Fruit fly (Drosophila melanogaster) whole organism, embryonic: ENCODE results near the gene glu.

Source experiments
- Adf1 ChIP-seq: fragments of 200-800 bp; sonication (Bioruptor generic); IDR thresholded peaks from 2 replicates; pipeline ENCODE4 v1.3.6; 2022; ENCODE audit warnings: missing biosample characterization, missing genetic modification characterization
- B-H2 ChIP-seq: fragments of 200-800 bp; sonication (Bioruptor generic); optimal IDR thresholded peaks from 2 replicates; lab custom pipeline; 2018; ENCODE audit warnings: missing biosample characterization, mild to moderate bottlenecking, missing genetic modification characterization
- Blimp-1 ChIP-seq: fragments of 200-800 bp; sonication (Bioruptor generic); optimal IDR thresholded peaks from 3 replicates; lab custom pipeline; 2018; ENCODE audit warnings: missing biosample characterization, missing genetic modification characterization, mild to moderate bottlenecking, moderate library complexity, missing genetic modification reagents
- CG10209 ChIP-seq: fragments of 200-800 bp; sonication (Bioruptor generic); optimal IDR thresholded peaks from 3 replicates; lab custom pipeline; 2017; ENCODE audit warnings: missing biosample characterization, mild to moderate bottlenecking, missing genetic modification characterization, missing genetic modification reagents
- CG10274 ChIP-seq: fragments of 200-800 bp; sonication (Bioruptor generic); optimal IDR thresholded peaks from 3 replicates; lab custom pipeline; 2017; ENCODE audit warnings: missing biosample characterization, mild to moderate bottlenecking, missing genetic modification characterization
- CG11093 ChIP-seq: fragments of 200-800 bp; sonication (Bioruptor generic); IDR thresholded peaks from 3 replicates; pipeline ENCODE4 v1.3.6; 2022; ENCODE audit warnings: missing biosample characterization, missing genetic modification characterization
- CG14441 ChIP-seq: fragments of 200-800 bp; sonication (Bioruptor generic); IDR thresholded peaks from 2 replicates; pipeline ENCODE4 v1.3.6; 2022; ENCODE audit warnings: missing biosample characterization, missing genetic modification characterization
- CG15514 ChIP-seq: fragments of 200-800 bp; sonication (Bioruptor generic); optimal IDR thresholded peaks from 3 replicates; lab custom pipeline; 2017; ENCODE audit warnings: missing biosample characterization, missing genetic modification characterization, mild to moderate bottlenecking, moderate library complexity, missing genetic modification reagents
- CG15601 ChIP-seq: fragments of 200-800 bp; sonication (Bioruptor generic); optimal IDR thresholded peaks from 3 replicates; lab custom pipeline; 2019; ENCODE audit warnings: missing biosample characterization, mild to moderate bottlenecking, missing genetic modification characterization, moderate library complexity
- CG17361 ChIP-seq: fragments of 200-800 bp; sonication (Bioruptor generic); IDR thresholded peaks from 3 replicates; pipeline ENCODE4 v1.3.6; 2022; ENCODE audit warnings: missing biosample characterization, missing genetic modification characterization
- CG17912 ChIP-seq: fragments of 200-800 bp; sonication (Bioruptor generic); optimal IDR thresholded peaks from 2 replicates; lab custom pipeline; 2018; ENCODE audit warnings: missing biosample characterization, mild to moderate bottlenecking, missing genetic modification characterization
- CG30431 ChIP-seq: fragments of 200-800 bp; sonication (Bioruptor generic); optimal IDR thresholded peaks from 2 replicates; lab custom pipeline; 2017; ENCODE audit warnings: missing biosample characterization, missing genetic modification characterization
- CG33557 ChIP-seq: fragments of 200-800 bp; sonication (Bioruptor generic); optimal IDR thresholded peaks from 2 replicates; lab custom pipeline; 2019; ENCODE audit warnings: missing biosample characterization, mild to moderate bottlenecking, missing genetic modification characterization, moderate library complexity
- CG34224 ChIP-seq: fragments of 200-800 bp; sonication (Bioruptor generic); IDR thresholded peaks from 3 replicates; pipeline ENCODE4 v1.3.6; 2022; ENCODE audit warnings: missing biosample characterization, missing genetic modification characterization; ENCODE audit not compliant: partially characterized antibody
- CG3995 ChIP-seq: fragments of 200-800 bp; sonication (Bioruptor generic); optimal IDR thresholded peaks from 3 replicates; lab custom pipeline; 2016; ENCODE audit warnings: missing biosample characterization, missing genetic modification characterization
- CG7786 ChIP-seq: fragments of 200-800 bp; sonication (Bioruptor generic); optimal IDR thresholded peaks from 2 replicates; lab custom pipeline; 2016; ENCODE audit warnings: missing biosample characterization, missing genetic modification characterization
- Drgx ChIP-seq: fragments of 200-800 bp; sonication (Bioruptor generic); IDR thresholded peaks from 2 replicates; pipeline ENCODE4 v1.3.6; 2022; ENCODE audit warnings: missing biosample characterization, missing genetic modification characterization
- Hey ChIP-seq: fragments of 200-800 bp; sonication (Bioruptor generic); optimal IDR thresholded peaks from 3 replicates; lab custom pipeline; 2018; ENCODE audit warnings: missing biosample characterization, mild to moderate bottlenecking, missing genetic modification characterization
- Lhr ChIP-seq: fragments of 200-800 bp; sonication (Bioruptor generic); optimal IDR thresholded peaks from 3 replicates; lab custom pipeline; 2017; ENCODE audit warnings: mild to moderate bottlenecking, missing biosample characterization, missing genetic modification reagents, missing genetic modification characterization
- Pdp1 ChIP-seq, 2 experiments: fragments of 200-800 bp; sonication (Bioruptor generic); optimal IDR thresholded peaks; 3 replicates each; lab custom pipeline; 2016; ENCODE audit warnings: missing biosample characterization in 2 of 2, missing genetic modification characterization in 2 of 2, mild to moderate bottlenecking in 1 of 2, moderate library complexity in 1 of 2
- Sin3A ChIP-seq: fragments of >200 bp; optimal IDR thresholded peaks from 2 replicates; lab custom pipeline; 2018
- Xrp1 ChIP-seq: fragments of 200-800 bp; sonication (Bioruptor generic); IDR thresholded peaks from 2 replicates; pipeline ENCODE4 v1.3.6; 2022; ENCODE audit warnings: missing biosample characterization, missing genetic modification characterization
- amos ChIP-seq: fragments of 200-800 bp; sonication (Bioruptor generic); IDR thresholded peaks from 2 replicates; pipeline ENCODE4 v1.3.6; 2022; ENCODE audit warnings: missing biosample characterization, missing genetic modification characterization; ENCODE audit not compliant: partially characterized antibody
- cas ChIP-seq: fragments of 200-800 bp; sonication (Bioruptor generic); IDR thresholded peaks from 2 replicates; pipeline ENCODE4 v1.3.6; 2022; ENCODE audit warnings: missing biosample characterization, missing genetic modification characterization
- cato ChIP-seq: fragments of 200-800 bp; sonication (Bioruptor generic); optimal IDR thresholded peaks from 2 replicates; lab custom pipeline; 2016; ENCODE audit warnings: missing biosample characterization, missing genetic modification characterization, borderline replicate concordance
- croc ChIP-seq: fragments of 200-800 bp; sonication (Bioruptor generic); conservative IDR thresholded peaks from 3 replicates; pipeline ENCODE4 v1.3.6; 2022; ENCODE audit warnings: missing biosample characterization, missing genetic modification characterization
- danr ChIP-seq: fragments of 200-800 bp; sonication (Bioruptor generic); IDR thresholded peaks from 2 replicates; pipeline ENCODE4 v1.3.6; 2022; ENCODE audit warnings: missing biosample characterization, missing genetic modification characterization
- fd64A ChIP-seq: fragments of 200-800 bp; sonication (Bioruptor generic); optimal IDR thresholded peaks from 3 replicates; lab custom pipeline; 2018; ENCODE audit warnings: missing biosample characterization, mild to moderate bottlenecking, missing genetic modification characterization
- ftz-f1 ChIP-seq: fragments of 200-800 bp; sonication (Bioruptor generic); optimal IDR thresholded peaks from 2 replicates; lab custom pipeline; 2016; ENCODE audit warnings: missing biosample characterization, missing genetic modification characterization
- fu2 ChIP-seq: fragments of 200-800 bp; sonication (Bioruptor generic); optimal IDR thresholded peaks from 2 replicates; lab custom pipeline; 2016; ENCODE audit warnings: missing biosample characterization, missing genetic modification characterization
- grau ChIP-seq: fragments of 200-800 bp; optimal IDR thresholded peaks from 3 replicates; lab custom pipeline; 2019; ENCODE audit warnings: missing biosample characterization, mild to moderate bottlenecking, missing genetic modification characterization, moderate library complexity
- kay ChIP-seq: fragments of 200-800 bp; sonication (Bioruptor generic); optimal IDR thresholded peaks from 2 replicates; lab custom pipeline; 2016; ENCODE audit warnings: missing biosample characterization, missing genetic modification characterization
- kni ChIP-seq: fragments of 200-800 bp; sonication (Bioruptor generic); optimal IDR thresholded peaks from 3 replicates; lab custom pipeline; 2017; ENCODE audit warnings: mild to moderate bottlenecking, missing biosample characterization, missing genetic modification reagents, missing genetic modification characterization
- lbe ChIP-seq: fragments of 200-800 bp; sonication (Bioruptor generic); optimal IDR thresholded peaks from 2 replicates; lab custom pipeline; 2016; ENCODE audit warnings: missing biosample characterization, mild to moderate bottlenecking, missing genetic modification characterization
- lmd ChIP-seq: fragments of 200-800 bp; sonication (Bioruptor generic); IDR thresholded peaks from 2 replicates; pipeline ENCODE4 v1.3.6; 2022; ENCODE audit warnings: missing biosample characterization, missing genetic modification characterization
- nau ChIP-seq: fragments of 200-800 bp; sonication (Bioruptor generic); optimal IDR thresholded peaks from 3 replicates; lab custom pipeline; 2017; ENCODE audit warnings: missing biosample characterization, mild to moderate bottlenecking, missing genetic modification characterization, missing genetic modification reagents
- p53 ChIP-seq: fragments of 200-800 bp; sonication (Bioruptor generic); optimal IDR thresholded peaks from 2 replicates; lab custom pipeline; 2016; ENCODE audit warnings: missing biosample characterization, missing genetic modification characterization
- peb ChIP-seq: fragments of 200-800 bp; sonication (Bioruptor generic); IDR thresholded peaks from 2 replicates; pipeline ENCODE4 v1.3.6; 2022; ENCODE audit warnings: missing biosample characterization, missing genetic modification characterization
- pfk ChIP-seq: fragments of 200-800 bp; sonication (Bioruptor generic); optimal IDR thresholded peaks from 2 replicates; lab custom pipeline; 2018; ENCODE audit warnings: missing biosample characterization, mild to moderate bottlenecking, missing genetic modification characterization, moderate library complexity
- ro ChIP-seq: fragments of 200-800 bp; sonication (Bioruptor generic); IDR thresholded peaks from 2 replicates; pipeline ENCODE4 v1.3.6; 2022; ENCODE audit warnings: missing biosample characterization, missing genetic modification characterization
- run ChIP-seq: fragments of 200-800 bp; sonication (Bioruptor generic); optimal IDR thresholded peaks from 3 replicates; lab custom pipeline; 2018; ENCODE audit warnings: missing biosample characterization, mild to moderate bottlenecking, missing genetic modification characterization
- sd ChIP-seq: fragments of 200-800 bp; sonication (Bioruptor generic); optimal IDR thresholded peaks from 3 replicates; lab custom pipeline; 2018; ENCODE audit warnings: missing biosample characterization, mild to moderate bottlenecking, missing genetic modification characterization, moderate library complexity
- sna ChIP-seq: fragments of 200-800 bp; sonication (Bioruptor generic); IDR thresholded peaks from 2 replicates; pipeline ENCODE4 v1.3.6; 2022; ENCODE audit warnings: missing biosample characterization, missing genetic modification characterization; ENCODE audit not compliant: partially characterized antibody
- sug ChIP-seq: fragments of 200-800 bp; optimal IDR thresholded peaks from 2 replicates; lab custom pipeline; 2019; ENCODE audit warnings: missing biosample characterization, mild to moderate bottlenecking, missing genetic modification characterization, moderate library complexity
- tll ChIP-seq, 2 experiments: fragments of 200-800 bp in 1 of 2; fragments of >200 bp in 1 of 2; sonication (Bioruptor generic) in 1 of 2; optimal IDR thresholded peaks; 2 replicates each; lab custom pipeline; 2017 to 2019; ENCODE audit warnings: missing biosample characterization in 2 of 2, missing genetic modification characterization in 2 of 2, mild to moderate bottlenecking in 1 of 2, moderate library complexity in 1 of 2
- vvl ChIP-seq: fragments of 200-800 bp; sonication (Bioruptor generic); IDR thresholded peaks from 2 replicates; pipeline ENCODE4 v1.3.6; 2022; ENCODE audit warnings: missing biosample characterization, missing genetic modification characterization
- zf30C ChIP-seq: fragments of 200-800 bp; sonication (Bioruptor generic); optimal IDR thresholded peaks from 3 replicates; lab custom pipeline; 2018; ENCODE audit warnings: missing biosample characterization, mild to moderate bottlenecking, missing genetic modification characterization
- zfh2 ChIP-seq: fragments of 200-800 bp; sonication (Bioruptor generic); optimal IDR thresholded peaks from 2 replicates; lab custom pipeline; 2016; ENCODE audit warnings: missing biosample characterization, missing genetic modification characterization

Gene glu

DNA sequence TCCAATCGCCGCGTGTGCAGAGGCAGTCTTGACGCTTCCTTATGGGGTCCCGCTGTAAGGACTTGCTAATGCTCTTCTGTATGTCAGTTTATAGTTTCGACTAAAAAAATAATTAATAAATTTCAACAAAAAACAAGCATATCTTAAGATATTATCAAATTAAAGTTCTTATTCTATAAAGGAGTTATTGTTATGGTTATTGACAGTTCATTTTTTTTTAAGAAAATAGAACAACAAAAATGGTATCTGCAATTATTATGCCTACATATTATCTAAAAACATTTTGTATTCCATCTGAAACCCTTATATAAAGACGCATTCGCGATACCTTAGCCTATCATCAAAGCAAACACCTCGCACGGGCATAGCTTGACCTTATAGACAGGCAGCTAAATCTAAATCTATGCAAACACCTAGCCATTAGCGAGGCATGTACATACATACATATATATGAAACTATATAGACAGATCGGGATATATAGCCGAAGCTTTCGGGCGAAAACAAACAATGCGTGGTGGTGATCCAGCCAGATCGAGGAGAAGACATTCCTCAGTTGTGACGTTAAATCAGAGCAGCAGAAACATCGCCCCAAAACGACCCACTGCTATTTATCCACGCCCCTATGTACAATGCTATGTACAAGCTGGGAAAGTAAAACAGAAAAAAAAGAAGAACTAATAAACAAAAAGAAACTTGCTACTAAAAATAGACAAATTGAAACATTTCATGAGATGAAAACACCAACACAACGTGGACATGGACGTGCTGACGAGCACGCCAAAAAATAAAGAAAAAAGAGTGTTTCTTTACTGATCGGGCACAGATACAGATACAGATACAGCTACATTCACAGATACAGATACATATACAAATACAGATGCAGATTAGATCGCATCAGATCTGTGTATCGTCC lies 22.6 kb upstream of the glu start, which contains the start of gene ppk17 (continued):
- no peak for TF ChIP-seq Xrp1
- peak; percentile 85 for TF ChIP-seq sd
- no peak for TF ChIP-seq Adf1 (GFP tag; lab: Robert Waterston, UW)
- TF ChIP-seq sug (tag; lab: Kevin White, UChicago): no peak
- TF ChIP-seq nau (GFP tag; lab: Kevin White, UChicago): no peak
- TF ChIP-seq sna (GFP tag; lab: Robert Waterston, UW): no peak
- no peak for TF ChIP-seq CG33557 (GFP tag; lab: Kevin White, UChicago)
- no peak for TF ChIP-seq fd64A
- TF ChIP-seq Sin3A (lab: Kevin White, UChicago): no peak
- TF ChIP-seq Drgx: peak; percentile 35; the same call in 1 of the 2 replicates
- 0 out of 3 replicates have a peak, but pooled peaks have one; percentile 14 for TF ChIP-seq CG17361 (GFP tag; lab: Robert Waterston, UW)
- TF ChIP-seq CG15601: no peak
- TF ChIP-seq Lhr (GFP tag; lab: Kevin White, UChicago): no peak
- peak; percentile 4 for TF ChIP-seq grau (tag; lab: Kevin White, UChicago)
- no peak for TF ChIP-seq danr (GFP tag; lab: Robert Waterston, UW)
- no peak for TF ChIP-seq kay (GFP tag; lab: Kevin White, UChicago)

DNA sequence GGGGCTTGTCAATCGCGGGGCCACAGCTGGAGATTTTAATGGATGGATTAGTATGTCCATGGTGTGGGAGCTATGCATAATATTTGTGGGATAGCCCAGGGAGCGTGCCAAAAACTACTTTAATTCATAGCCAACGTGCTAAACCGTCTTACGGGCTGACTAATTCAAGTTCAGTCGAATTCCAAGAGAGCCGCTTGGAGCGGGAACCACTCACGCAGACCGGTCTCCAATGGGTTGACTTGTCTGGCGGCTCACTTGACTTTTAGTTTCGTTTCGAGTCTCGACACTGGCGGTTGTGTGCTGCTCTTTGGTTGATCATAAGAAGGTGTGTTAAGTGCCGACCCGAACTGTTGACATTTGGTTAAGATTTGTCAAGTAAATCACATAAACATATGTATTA lies 15.9 kb upstream of the glu start, which contains the start of gene yellow-b:
yellow-b (plus strand) TSS at position 263 of the 400 bp plus-strand sequence.
- TF ChIP-seq Hey (tag; lab: Kevin White, UChicago) (no peak), CG14441 (GFP tag; lab: Robert Waterston, UW) (no peak), CG10209 (GFP tag; lab: Kevin White, UChicago) (no peak), kni (GFP tag; lab: Kevin White, UChicago) (no peak), CG3995 (no peak), CG15514 (no peak), vvl (GFP tag; lab: Robert Waterston, UW) (peak; percentile 53), ro (GFP tag; lab: Robert Waterston, UW) (no peak), CG10274 (GFP tag; lab: Kevin White, UChicago) (no peak), tll (GFP tag; optimal IDR thresholded peaks at IDR 0.05; lab: Kevin White, UChicago) (no peak), peb (GFP tag; lab: Robert Waterston, UW) (no peak), lmd (GFP tag; lab: Robert Waterston, UW) (no peak), p53 (GFP tag; lab: Kevin White, UChicago) (no peak), grau (tag; lab: Kevin White, UChicago) (no peak), lbe (GFP tag; lab: Kevin White, UChicago) (no peak), ftz-f1 (GFP tag; lab: Kevin White, UChicago) (no peak), CG30431 (no peak), pfk (GFP tag; lab: Kevin White, UChicago) (no peak), Blimp-1 (GFP tag; lab: Kevin White, UChicago) (peak; percentile 93), B-H2 (GFP tag; lab: Kevin White, UChicago) (no peak), amos (GFP tag; lab: Robert Waterston, UW) (0 out of 2 replicates have a peak, but pooled peaks have one; percentile 9), zf30C (GFP tag; lab: Kevin White, UChicago) (no peak), CG7786 (GFP tag; lab: Kevin White, UChicago) (no peak), Pdp1 (GFP tag; optimal IDR thresholded peaks at IDR 0.05; lab: Kevin White, UChicago) (no peak), CG17912 (no peak), run (tag; lab: Kevin White, UChicago) (no peak), CG34224 (GFP tag; lab: Robert Waterston, UW) (0 out of 3 replicates have a peak, but pooled peaks have one; percentile 20), CG11093 (GFP tag; lab: Robert Waterston, UW) (no peak), zfh2 (GFP tag; lab: Kevin White, UChicago) (no peak), cato (GFP tag; lab: Kevin White, UChicago) (no peak), cas (no peak), fu2 (no peak), croc (no peak)
